Worm (Caenorhabditis elegans) whole organism, mixed stage, embryonic: ENCODE data around the gene rnr-2.
A peak's percentile ranks its signal among the peaks of the same experiment; 100 is the strongest.

Experiments used
- bed-3 ChIP-seq: fragments of 200-800 bp; sonication (Bioruptor generic); optimal IDR thresholded peaks from 3 replicates; lab custom pipeline; 2018; ENCODE audit warnings: mild to moderate bottlenecking, missing genetic modification characterization, moderate library complexity, missing compliant biosample characterization
- blmp-1 ChIP-seq: fragments of 150-350 bp; optimal IDR thresholded peaks from 2 replicates; lab custom pipeline; 2014; ENCODE audit warnings: missing biosample characterization, missing genetic modification characterization
- ceh-43 ChIP-seq: fragments of 200-800 bp; sonication (Bioruptor generic); optimal IDR thresholded peaks from 2 replicates; lab custom pipeline; 2018; ENCODE audit warnings: mild to moderate bottlenecking, missing genetic modification characterization, moderate library complexity, missing compliant biosample characterization
- ceh-83 ChIP-seq: fragments of 200-800 bp; sonication (Bioruptor generic); optimal IDR thresholded peaks from 2 replicates; lab custom pipeline; 2018; ENCODE audit warnings: mild to moderate bottlenecking, missing genetic modification characterization, missing compliant biosample characterization
- ces-1 ChIP-seq: fragments of 150-350 bp; optimal IDR thresholded peaks from 2 replicates; lab custom pipeline; 2014; ENCODE audit warnings: missing biosample characterization, missing genetic modification reagents, missing genetic modification characterization
- drap-1 ChIP-seq: fragments of 200-800 bp; sonication (Bioruptor generic); optimal IDR thresholded peaks from 3 replicates; lab custom pipeline; 2018; ENCODE audit warnings: mild to moderate bottlenecking, missing genetic modification characterization, missing compliant biosample characterization
- elt-1 ChIP-seq: sonication (generic microtip); optimal IDR thresholded peaks from 2 replicates; lab custom pipeline; 2017; ENCODE audit warnings: missing genetic modification characterization, mild to moderate bottlenecking, missing compliant biosample characterization, antibody characterized with exemption, moderate library complexity, borderline replicate concordance; ENCODE audit not compliant: insufficient read depth
- flh-1 ChIP-seq: fragments of 200-800 bp; sonication (Bioruptor generic); optimal IDR thresholded peaks from 2 replicates; lab custom pipeline; 2018; ENCODE audit warnings: mild to moderate bottlenecking, missing genetic modification characterization, moderate library complexity, missing compliant biosample characterization
- ham-2 ChIP-seq: fragments of 200-800 bp; sonication (Bioruptor generic); optimal IDR thresholded peaks from 2 replicates; lab custom pipeline; 2018; ENCODE audit warnings: mild to moderate bottlenecking, missing genetic modification characterization, missing compliant biosample characterization
- lin-32 ChIP-seq: fragments of 200-800 bp; sonication (Bioruptor generic); optimal IDR thresholded peaks from 2 replicates; lab custom pipeline; 2018; ENCODE audit warnings: mild to moderate bottlenecking, missing genetic modification characterization, missing compliant biosample characterization
- lsy-2 ChIP-seq: fragments of 150-350 bp; optimal IDR thresholded peaks from 2 replicates; lab custom pipeline; 2014; ENCODE audit warnings: missing biosample characterization, missing genetic modification characterization
- mep-1 ChIP-seq: fragments of 150-350 bp; optimal IDR thresholded peaks from 2 replicates; lab custom pipeline; 2017; ENCODE audit warnings: missing biosample characterization, missing genetic modification reagents, missing genetic modification characterization, inconsistent platforms
- mls-2 ChIP-seq: sonication (generic microtip); optimal IDR thresholded peaks from 2 replicates; lab custom pipeline; 2016; ENCODE audit warnings: mild to moderate bottlenecking, missing genetic modification characterization, moderate library complexity, missing compliant biosample characterization
- nhr-12 ChIP-seq: fragments of 150-350 bp; optimal IDR thresholded peaks from 2 replicates; lab custom pipeline; 2014; ENCODE audit warnings: missing biosample characterization, missing genetic modification characterization
- nhr-2 ChIP-seq: fragments of 150-350 bp; optimal IDR thresholded peaks from 2 replicates; lab custom pipeline; 2014; ENCODE audit warnings: missing biosample characterization, missing genetic modification characterization
- nhr-237 ChIP-seq: fragments of 150-350 bp; optimal IDR thresholded peaks from 2 replicates; lab custom pipeline; 2014; ENCODE audit warnings: missing biosample characterization, missing genetic modification characterization
- nhr-28 ChIP-seq: fragments of 150-350 bp; optimal IDR thresholded peaks from 2 replicates; lab custom pipeline; 2014; ENCODE audit warnings: missing biosample characterization, missing genetic modification characterization
- nhr-76 ChIP-seq: sonication (generic microtip); optimal IDR thresholded peaks from 2 replicates; lab custom pipeline; 2017; ENCODE audit warnings: missing biosample characterization, missing genetic modification characterization
- pha-4 ChIP-seq: fragments of 150-350 bp; optimal IDR thresholded peaks from 2 replicates; lab custom pipeline; 2018; ENCODE audit warnings: missing biosample characterization, missing genetic modification reagents, missing genetic modification characterization
- sem-2 ChIP-seq: fragments of 200-800 bp; sonication (Bioruptor generic); optimal IDR thresholded peaks from 2 replicates; lab custom pipeline; 2018; ENCODE audit warnings: mild to moderate bottlenecking, missing genetic modification characterization, missing compliant biosample characterization
- snpc-4 ChIP-seq: fragments of 150-350 bp; optimal IDR thresholded peaks from 2 replicates; lab custom pipeline; 2014; ENCODE audit warnings: missing biosample characterization, missing genetic modification characterization
- sptf-1 ChIP-seq: sonication (generic microtip); optimal IDR thresholded peaks from 2 replicates; lab custom pipeline; 2017; ENCODE audit warnings: mild to moderate bottlenecking, missing genetic modification characterization, moderate library complexity, missing compliant biosample characterization
- unc-120 ChIP-seq: sonication (generic microtip); optimal IDR thresholded peaks from 2 replicates; lab custom pipeline; 2017; ENCODE audit warnings: missing genetic modification characterization, missing compliant biosample characterization; ENCODE audit not compliant: poor library complexity, severe bottlenecking
- unc-39 ChIP-seq: fragments of 150-350 bp; optimal IDR thresholded peaks from 2 replicates; lab custom pipeline; 2014; ENCODE audit warnings: missing biosample characterization, missing genetic modification characterization
- unc-62 ChIP-seq: fragments of 150-350 bp; optimal IDR thresholded peaks from 2 replicates; lab custom pipeline; 2014; ENCODE audit warnings: missing biosample characterization, missing genetic modification reagents, missing genetic modification characterization
- zip-8 ChIP-seq: fragments of 150-350 bp; optimal IDR thresholded peaks from 2 replicates; lab custom pipeline; 2014; ENCODE audit warnings: missing biosample characterization, missing genetic modification characterization
- ztf-11 ChIP-seq: fragments of 150-350 bp; optimal IDR thresholded peaks from 2 replicates; lab custom pipeline; 2014; ENCODE audit warnings: missing biosample characterization, missing genetic modification characterization

Gene rnr-2

ce11 chrIII:4106611-4107010, 11.9 kb upstream of the rnr-2 start:
- TF ChIP-seq nhr-28 (tag; lab: Kevin White, UChicago): no peak
- no peak for TF ChIP-seq nhr-237 (tag; lab: Kevin White, UChicago)
- TF ChIP-seq mep-1 (tag; lab: Kevin White, UChicago): no peak
- TF ChIP-seq ceh-43 (GFP tag; lab: Kevin White, UChicago): no peak
- no peak for TF ChIP-seq unc-39 (tag; lab: Kevin White, UChicago)
- TF ChIP-seq flh-1 (GFP tag; lab: Kevin White, UChicago): no peak
- no peak for TF ChIP-seq nhr-2 (tag; lab: Kevin White, UChicago)
- TF ChIP-seq ces-1 (GFP tag; lab: Kevin White, UChicago): no peak
- TF ChIP-seq pha-4 (tag; lab: Kevin White, UChicago): no peak
- TF ChIP-seq blmp-1: no peak
- no peak for TF ChIP-seq nhr-76 (tag; lab: Kevin White, UChicago)
- TF ChIP-seq sptf-1 (tag; lab: Kevin White, UChicago): no peak
- no peak for TF ChIP-seq drap-1 (GFP tag; lab: Kevin White, UChicago)
- no peak for TF ChIP-seq ceh-83 (GFP tag; lab: Kevin White, UChicago)
- no peak for TF ChIP-seq snpc-4
- no peak for TF ChIP-seq nhr-12 (tag; lab: Kevin White, UChicago)

- TF ChIP-seq ztf-11 (tag; lab: Kevin White, UChicago): no peak
- TF ChIP-seq lin-32 (GFP tag; lab: Kevin White, UChicago): no peak
- no peak for TF ChIP-seq mls-2 (tag; lab: Kevin White, UChicago)
- TF ChIP-seq ces-1 (GFP tag; lab: Kevin White, UChicago): peak; percentile 95
Measured at ce11 chrIII:4103171-4103570, 8.4 kb upstream of the rnr-2 start.

- TF ChIP-seq ceh-43 (GFP tag; lab: Kevin White, UChicago) (no peak), zip-8 (peak; percentile 26)
- TF ChIP-seq, all 35 proteins: peak for 1
Measured at ce11 chrIII:4102039-4102438, 7.3 kb upstream of the rnr-2 start.

- TF ChIP-seq nhr-237 (tag; lab: Kevin White, UChicago): no peak
- no peak for TF ChIP-seq sptf-1 (tag; lab: Kevin White, UChicago)
- TF ChIP-seq mls-2 (tag; lab: Kevin White, UChicago): no peak
- TF ChIP-seq unc-62: no peak
- TF ChIP-seq unc-39 (tag; lab: Kevin White, UChicago): no peak
- TF ChIP-seq ceh-43 (GFP tag; lab: Kevin White, UChicago): no peak
- no peak for TF ChIP-seq bed-3 (GFP tag; lab: Kevin White, UChicago)
- no peak for TF ChIP-seq lsy-2 (tag; lab: Kevin White, UChicago)
- no peak for TF ChIP-seq nhr-12 (tag; lab: Kevin White, UChicago)
- TF ChIP-seq nhr-76 (tag; lab: Kevin White, UChicago): no peak
- TF ChIP-seq elt-1 (tag; lab: Kevin White, UChicago): no peak
- TF ChIP-seq mep-1 (tag; lab: Kevin White, UChicago): no peak
- no peak for TF ChIP-seq lin-32 (GFP tag; lab: Kevin White, UChicago)
- no peak for TF ChIP-seq nhr-28 (tag; lab: Kevin White, UChicago)
- TF ChIP-seq pha-4 (tag; lab: Kevin White, UChicago): no peak
- no peak for TF ChIP-seq unc-120 (tag; lab: Kevin White, UChicago)
- no peak for TF ChIP-seq sem-2 (GFP tag; lab: Kevin White, UChicago)
Measured at ce11 chrIII:4101016-4101415, 6.3 kb upstream of the rnr-2 start.

ce11 chrIII:4099884-4100596, 5.3 kb upstream of the rnr-2 start:
- TF ChIP-seq nhr-237 (tag; lab: Kevin White, UChicago): peak; percentile 2
- TF ChIP-seq ceh-43 (GFP tag; lab: Kevin White, UChicago): no peak
- TF ChIP-seq elt-1 (tag; lab: Kevin White, UChicago): peak; percentile 3
- peak; percentile 56 for TF ChIP-seq ham-2 (GFP tag; lab: Kevin White, UChicago)
- TF ChIP-seq blmp-1: peak; percentile 64
- TF ChIP-seq ceh-83 (GFP tag; lab: Kevin White, UChicago): no peak
- peak; percentile 45 for TF ChIP-seq unc-62
